Fruit fly (Drosophila melanogaster) whole organism, embryonic: ENCODE results near the gene CG7785.

Experiments
- Ada2b ChIP-seq: fragments of 200-800 bp; sonication (Bioruptor generic); IDR thresholded peaks from 2 replicates; pipeline ENCODE4 v1.3.6; 2022; ENCODE audit warnings: missing biosample characterization, missing genetic modification characterization
- Blimp-1 ChIP-seq: fragments of 200-800 bp; sonication (Bioruptor generic); optimal IDR thresholded peaks from 3 replicates; lab custom pipeline; 2018; ENCODE audit warnings: missing biosample characterization, missing genetic modification characterization, mild to moderate bottlenecking, moderate library complexity, missing genetic modification reagents
- CG11695 ChIP-seq: fragments of 200-800 bp; sonication (Bioruptor generic); IDR thresholded peaks from 3 replicates; pipeline ENCODE4 v1.3.6; 2022; ENCODE audit warnings: missing biosample characterization, missing genetic modification characterization
- CG17359 ChIP-seq: fragments of 200-800 bp; sonication (Bioruptor generic); optimal IDR thresholded peaks from 3 replicates; lab custom pipeline; 2018; ENCODE audit warnings: missing biosample characterization, mild to moderate bottlenecking, missing genetic modification characterization, moderate library complexity
- CG17612 ChIP-seq: fragments of 200-800 bp; sonication (Bioruptor generic); IDR thresholded peaks from 2 replicates; pipeline ENCODE4 v1.3.6; 2022; ENCODE audit warnings: missing biosample characterization, missing genetic modification characterization
- CG31388 ChIP-seq: fragments of 200-800 bp; sonication (Bioruptor generic); optimal IDR thresholded peaks from 2 replicates; lab custom pipeline; 2016; ENCODE audit warnings: missing biosample characterization, missing genetic modification characterization
- CG31441 ChIP-seq: fragments of 200-800 bp; sonication (Bioruptor generic); IDR thresholded peaks from 2 replicates; pipeline ENCODE4 v1.3.6; 2022; ENCODE audit warnings: missing biosample characterization, missing genetic modification characterization
- CG3726 ChIP-seq: fragments of 200-800 bp; sonication (Bioruptor generic); IDR thresholded peaks from 3 replicates; pipeline ENCODE4, ENCODE4 v1.3.6; 2022; ENCODE audit warnings: missing biosample characterization, missing genetic modification characterization
- CG4282 ChIP-seq: fragments of 200-800 bp; sonication (Bioruptor generic); optimal IDR thresholded peaks from 2 replicates; lab custom pipeline; 2016; ENCODE audit warnings: missing biosample characterization, missing genetic modification characterization
- CG6272 ChIP-seq: fragments of 200-800 bp; sonication (Bioruptor generic); IDR thresholded peaks from 2 replicates; pipeline ENCODE4 v1.3.6; 2022; ENCODE audit warnings: missing biosample characterization, missing genetic modification characterization
- CG8359 ChIP-seq: fragments of 200-800 bp; sonication (Bioruptor generic); optimal IDR thresholded peaks from 2 replicates; lab custom pipeline; 2017; ENCODE audit warnings: missing biosample characterization, mild to moderate bottlenecking, missing genetic modification characterization, borderline replicate concordance
- CG8765 ChIP-seq: fragments of 200-800 bp; sonication (Bioruptor generic); IDR thresholded peaks from 2 replicates; pipeline ENCODE4 v1.3.6; 2022; ENCODE audit warnings: missing biosample characterization, missing genetic modification characterization
- CG9727 ChIP-seq: fragments of 200-800 bp; sonication (Bioruptor generic); optimal IDR thresholded peaks from 3 replicates; lab custom pipeline; 2017; ENCODE audit warnings: missing biosample characterization, mild to moderate bottlenecking, missing genetic modification characterization
- Drgx ChIP-seq: fragments of 200-800 bp; sonication (Bioruptor generic); IDR thresholded peaks from 2 replicates; pipeline ENCODE4 v1.3.6; 2022; ENCODE audit warnings: missing biosample characterization, missing genetic modification characterization
- Elba2 ChIP-seq: fragments of 200-800 bp; sonication (Bioruptor generic); optimal IDR thresholded peaks from 3 replicates; lab custom pipeline; 2016; ENCODE audit warnings: missing biosample characterization, missing genetic modification characterization
- HLH4C ChIP-seq: fragments of 200-800 bp; sonication (Bioruptor generic); IDR thresholded peaks from 3 replicates; pipeline ENCODE4 v1.3.6; 2022; ENCODE audit warnings: missing biosample characterization, missing genetic modification characterization; ENCODE audit not compliant: partially characterized antibody
- Hmx ChIP-seq: fragments of 200-800 bp; sonication (Bioruptor generic); optimal IDR thresholded peaks from 2 replicates; lab custom pipeline; 2016; ENCODE audit warnings: missing biosample characterization, missing genetic modification characterization
- Hr39 ChIP-seq: fragments of >200 bp; optimal IDR thresholded peaks from 2 replicates; lab custom pipeline; 2017
- Jarid2 ChIP-seq: fragments of 200-800 bp; sonication (Bioruptor generic); optimal IDR thresholded peaks from 3 replicates; lab custom pipeline; 2017; ENCODE audit warnings: mild to moderate bottlenecking, missing biosample characterization, missing genetic modification reagents, missing genetic modification characterization
- Max ChIP-seq: fragments of 200-800 bp; sonication (Bioruptor generic); optimal IDR thresholded peaks from 2 replicates; lab custom pipeline; 2016; ENCODE audit warnings: missing biosample characterization, mild to moderate bottlenecking, missing genetic modification characterization
- Med ChIP-seq: fragments of 200-800 bp; sonication (Bioruptor generic); peaks from one replicate; lab custom pipeline; 2016; ENCODE audit warnings: missing biosample characterization, missing genetic modification characterization, mild to moderate bottlenecking, inconsistent platforms, moderate library complexity
- PHDP ChIP-seq: fragments of 200-800 bp; sonication (Bioruptor generic); optimal IDR thresholded peaks from 3 replicates; lab custom pipeline; 2018; ENCODE audit warnings: missing biosample characterization, mild to moderate bottlenecking, missing genetic modification characterization, moderate library complexity
- Rfx ChIP-seq: fragments of 200-800 bp; sonication (Bioruptor generic); IDR thresholded peaks from 2 replicates; pipeline ENCODE4 v1.3.6; 2022; ENCODE audit warnings: missing biosample characterization, missing genetic modification characterization
- Tbp ChIP-seq: fragments of >200 bp; optimal IDR thresholded peaks from 2 replicates; lab custom pipeline; 2018; ENCODE audit warnings: missing biosample characterization, missing genetic modification characterization
- ase ChIP-seq: fragments of 200-800 bp; sonication (Bioruptor generic); IDR thresholded peaks from 3 replicates; pipeline ENCODE4 v1.3.6; 2022; ENCODE audit warnings: missing biosample characterization, missing genetic modification characterization
- ci ChIP-seq: fragments of 200-800 bp; sonication (Bioruptor generic); IDR thresholded peaks from 3 replicates; pipeline ENCODE4 v1.3.6; 2022; ENCODE audit warnings: missing biosample characterization, missing genetic modification characterization
- crol ChIP-seq: fragments of 200-800 bp; sonication (Bioruptor generic); IDR thresholded peaks from 2 replicates; pipeline ENCODE4 v1.3.6; 2022; ENCODE audit warnings: missing biosample characterization, missing genetic modification characterization
- dmrt99B ChIP-seq: fragments of 200-800 bp; sonication (Bioruptor generic); optimal IDR thresholded peaks from 2 replicates; lab custom pipeline; 2018; ENCODE audit warnings: missing biosample characterization, mild to moderate bottlenecking, missing genetic modification characterization, moderate library complexity
- fd102C ChIP-seq: fragments of 200-800 bp; sonication (Bioruptor generic); optimal IDR thresholded peaks from 2 replicates; lab custom pipeline; 2018; ENCODE audit warnings: missing biosample characterization, mild to moderate bottlenecking, missing genetic modification characterization, moderate library complexity
- hb ChIP-seq: fragments of 200-800 bp; sonication (Bioruptor generic); IDR thresholded peaks from 3 replicates; pipeline ENCODE4 v1.3.6; 2022; ENCODE audit warnings: missing biosample characterization, missing genetic modification characterization; ENCODE audit not compliant: partially characterized antibody
- pb ChIP-seq: fragments of 200-800 bp; sonication (Bioruptor generic); optimal IDR thresholded peaks from 3 replicates; lab custom pipeline; 2016; ENCODE audit warnings: missing biosample characterization, missing genetic modification characterization
- sim ChIP-seq: fragments of 200-800 bp; sonication (Bioruptor generic); IDR thresholded peaks from 2 replicates; pipeline ENCODE4 v1.3.6; 2022; ENCODE audit warnings: missing biosample characterization, missing genetic modification characterization
- sna ChIP-seq: fragments of 200-800 bp; sonication (Bioruptor generic); IDR thresholded peaks from 2 replicates; pipeline ENCODE4 v1.3.6; 2022; ENCODE audit warnings: missing biosample characterization, missing genetic modification characterization; ENCODE audit not compliant: partially characterized antibody
- ssp ChIP-seq: fragments of 200-800 bp; sonication (Bioruptor generic); IDR thresholded peaks from 2 replicates; pipeline ENCODE4 v1.3.6; 2022; ENCODE audit warnings: missing biosample characterization, missing genetic modification characterization
- tin ChIP-seq: fragments of 200-800 bp; sonication (Bioruptor generic); optimal IDR thresholded peaks from 3 replicates; lab custom pipeline; 2016; ENCODE audit warnings: missing biosample characterization, missing genetic modification characterization
- trh ChIP-seq: fragments of 200-800 bp; sonication (Bioruptor generic); optimal IDR thresholded peaks from 2 replicates; lab custom pipeline; 2016; ENCODE audit warnings: missing biosample characterization, missing genetic modification characterization
- unc-4 ChIP-seq: fragments of 200-800 bp; sonication (Bioruptor generic); IDR thresholded peaks from 2 replicates; pipeline ENCODE4 v1.3.6; 2022; ENCODE audit warnings: missing biosample characterization, missing genetic modification characterization; ENCODE audit not compliant: partially characterized antibody
- vnd ChIP-seq: fragments of 200-800 bp; sonication (Bioruptor generic); IDR thresholded peaks from 3 replicates; pipeline ENCODE4 v1.3.6; 2022; ENCODE audit warnings: missing biosample characterization, missing genetic modification characterization; ENCODE audit not compliant: partially characterized antibody

CG7785 gene

DNA sequence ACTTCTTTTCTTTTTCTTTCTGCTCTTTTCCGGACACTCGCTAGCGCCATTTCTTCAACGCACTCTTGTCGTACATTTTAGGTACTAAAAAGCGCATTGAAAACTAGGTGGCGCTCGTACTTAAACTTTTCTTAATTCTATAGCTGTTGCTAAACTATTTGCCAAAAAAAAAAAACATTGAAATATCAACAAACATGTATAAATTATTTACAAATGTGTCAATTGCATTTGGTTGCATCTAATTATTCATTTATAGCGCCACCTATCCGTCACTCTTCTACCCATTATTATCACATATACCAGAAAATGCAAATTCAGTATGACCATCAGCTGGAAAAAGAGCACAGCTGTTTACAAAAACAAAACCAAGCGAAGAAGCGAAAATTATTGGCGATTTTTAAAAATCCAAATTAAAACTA is at the start of gene CG7785 (continued):
- TF ChIP-seq CG31441 (GFP tag; lab: Robert Waterston, UW) (peak; percentile 70), sim (GFP tag; lab: Robert Waterston, UW) (no peak), Elba2 (peak; percentile 29), CG31388 (GFP tag; lab: Kevin White, UChicago) (peak; percentile 34), CG17359 (tag; lab: Kevin White, UChicago) (peak; percentile 64), tin (GFP tag; lab: Kevin White, UChicago) (peak; percentile 13), ase (GFP tag; lab: Robert Waterston, UW) (no peak), pb (GFP tag; lab: Kevin White, UChicago) (peak; percentile 21), Max (GFP tag; lab: Kevin White, UChicago) (no peak), ci (GFP tag; lab: Robert Waterston, UW) (peak; percentile 70; the same call in 1 of the 3 replicates), CG9727 (peak; percentile 64), Rfx (peak; percentile 58; the same call in 1 of the 2 replicates), trh (GFP tag; lab: Kevin White, UChicago) (no peak), vnd (GFP tag; lab: Robert Waterston, UW) (no peak), Jarid2 (GFP tag; lab: Kevin White, UChicago) (peak; percentile 22), HLH4C (no peak), hb (GFP tag; lab: Robert Waterston, UW) (no peak), dmrt99B (tag; lab: Kevin White, UChicago) (peak; percentile 45), Ada2b (GFP tag; lab: Robert Waterston, UW) (peak; percentile 14; the same call in 1 of the 2 replicates), CG8359 (GFP tag; lab: Kevin White, UChicago) (no peak), ssp (GFP tag; lab: Robert Waterston, UW) (no peak), Blimp-1 (peak; percentile 43)

DNA sequence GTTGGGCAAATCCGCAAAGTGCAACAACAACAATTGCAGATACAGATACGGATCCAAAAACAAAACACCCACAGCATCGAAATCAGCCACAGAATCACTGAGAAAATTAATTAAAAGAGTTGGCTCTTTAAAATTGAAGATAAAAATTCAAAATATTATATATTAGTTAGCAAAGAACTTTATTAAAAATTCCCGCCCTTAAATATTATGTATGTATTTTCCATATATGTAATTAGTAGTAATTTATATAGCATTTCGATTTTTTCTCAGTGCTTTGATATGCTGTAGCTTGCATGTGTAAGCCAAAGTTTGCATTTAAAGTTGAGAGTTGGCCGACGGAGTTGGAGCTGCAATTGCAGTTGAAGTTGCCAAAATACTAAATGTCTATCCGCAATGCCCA is 16.7 kb upstream of the CG7785 start:
- TF ChIP-seq CG17612 (GFP tag; lab: Robert Waterston, UW) (no peak), sna (GFP tag; lab: Robert Waterston, UW) (no peak), CG6272 (GFP tag; lab: Robert Waterston, UW) (no peak), Drgx (GFP tag; lab: Robert Waterston, UW) (peak; percentile 54)
- TF ChIP-seq, all 482 proteins: peak for 1

DNA sequence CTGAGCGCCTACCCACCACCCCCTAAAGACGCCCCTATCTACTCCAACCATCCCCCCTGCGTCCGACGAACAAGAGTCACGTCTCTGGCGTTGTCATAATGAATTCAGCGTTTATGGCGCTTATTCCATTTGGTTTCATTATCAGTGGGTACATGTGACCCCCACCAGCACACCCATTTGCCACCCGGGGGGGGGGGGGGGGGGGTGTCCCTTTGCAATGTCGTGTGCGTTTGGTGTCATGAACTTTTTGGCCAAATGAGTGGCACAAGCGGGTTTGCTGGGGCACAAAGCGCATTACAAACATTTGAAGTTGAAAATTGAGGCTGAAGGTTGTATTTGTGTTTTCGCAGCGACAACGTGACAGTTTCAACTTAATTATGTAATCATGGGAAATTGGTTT is 14.9 kb upstream of the CG7785 start:
- TF ChIP-seq PHDP (tag; lab: Kevin White, UChicago) (no peak), unc-4 (GFP tag; lab: Robert Waterston, UW) (no peak), CG8765 (GFP tag; lab: Robert Waterston, UW) (no peak), Tbp (no peak), CG4282 (GFP tag; lab: Kevin White, UChicago) (no peak), CG11695 (GFP tag; lab: Robert Waterston, UW) (no peak), Hr39 (lab: Kevin White, UChicago) (peak; percentile 93), Hmx (GFP tag; lab: Kevin White, UChicago) (no peak), Med (no peak), CG3726 (GFP tag; lab: Robert Waterston, UW) (0 out of 3 replicates have a peak, but pooled peaks have one; percentile 40), crol (0 out of 2 replicates have a peak, but pooled peaks have one; percentile 14), ase (GFP tag; lab: Robert Waterston, UW) (no peak), fd102C (no peak)
